Fruit fly (Drosophila melanogaster): ENCODE data around the gene CG14408.

Gene CG14408

dm6 chrX:14839739-14840347 is 8.0 kb upstream of the CG14408 start (continued):
- TF ChIP-seq zen2 (GFP tag; IDR thresholded peaks at IDR 0.05; ENCODE audit: partially characterized antibody) (no peak), ase (GFP tag; IDR thresholded peaks at IDR 0.05) (peak; percentile 15; the same call in 1 of the 3 replicates), fd3F (GFP tag; optimal IDR thresholded peaks at IDR 0.05) (peak; percentile 17), CG30020 (tag; optimal IDR thresholded peaks at IDR 0.05) (no peak), ERR (GFP tag; optimal IDR thresholded peaks at IDR 0.05) (peak; percentile 37), toy (GFP tag; IDR thresholded peaks at IDR 0.05) (0 out of 2 replicates have a peak, but pooled peaks have one; percentile 26), fru (optimal IDR thresholded peaks at IDR 0.05) (no peak), Spps (tag; optimal IDR thresholded peaks at IDR 0.05) (no peak), CG7556 (GFP tag; optimal IDR thresholded peaks at IDR 0.05) (no peak), az2 (GFP tag; optimal IDR thresholded peaks at IDR 0.05) (peak; percentile 15), CG4404 (GFP tag; IDR thresholded peaks at IDR 0.05) (no peak), lmd (GFP tag; IDR thresholded peaks at IDR 0.05) (peak; percentile 54; the same call in 1 of the 2 replicates), chif (GFP tag; optimal IDR thresholded peaks at IDR 0.05) (no peak), CG17568 (GFP tag; optimal IDR thresholded peaks at IDR 0.05) (no peak), zf30C (GFP tag; optimal IDR thresholded peaks at IDR 0.05) (peak; percentile 91), CG2129 (GFP tag; IDR thresholded peaks at IDR 0.05; ENCODE audit: partially characterized antibody) (no peak), eyg (GFP tag; optimal IDR thresholded peaks at IDR 0.05) (peak; percentile 28), kah (GFP tag; optimal IDR thresholded peaks at IDR 0.05) (no peak), en (GFP tag; optimal IDR thresholded peaks at IDR 0.05) (no peak), CG6854 (GFP tag; optimal IDR thresholded peaks at IDR 0.05) (no peak), gfzf (GFP tag; optimal IDR thresholded peaks at IDR 0.05) (no peak), Sry-δ (GFP tag; optimal IDR thresholded peaks at IDR 0.05) (no peak), Pdp1 (GFP tag; optimal IDR thresholded peaks at IDR 0.05) (peak in 1 of 2 experiments; percentile 92), Dip3 (GFP tag; optimal IDR thresholded peaks at IDR 0.05) (peak; percentile 28), CG7372 (GFP tag; IDR thresholded peaks at IDR 0.05) (peak; percentile 52; the same call in 1 of the 2 replicates), CG2875 (GFP tag; optimal IDR thresholded peaks at IDR 0.05) (no peak), Dll (GFP tag; IDR thresholded peaks at IDR 0.05; ENCODE audit: partially characterized antibody) (no peak), CG17912 (GFP tag; optimal IDR thresholded peaks at IDR 0.05) (no peak), sob (GFP tag; IDR thresholded peaks at IDR 0.05) (peak; percentile 77), Atf-2 (GFP tag; optimal IDR thresholded peaks at IDR 0.05) (no peak), Hr39 (optimal IDR thresholded peaks at IDR 0.05) (no peak), kni (GFP tag; optimal IDR thresholded peaks at IDR 0.05) (no peak), CG8388 (GFP tag; optimal IDR thresholded peaks at IDR 0.05) (no peak), TFAM (GFP tag; optimal IDR thresholded peaks at IDR 0.05) (no peak), Ets97D (GFP tag; optimal IDR thresholded peaks at IDR 0.05) (no peak), Ssrp (tag; optimal IDR thresholded peaks at IDR 0.05) (no peak), z (GFP tag; IDR thresholded peaks at IDR 0.05) (no peak), CG10147 (GFP tag; optimal IDR thresholded peaks at IDR 0.05) (no peak), B-H1 (GFP tag; IDR thresholded peaks at IDR 0.05) (no peak), Dek (tag; optimal IDR thresholded peaks at IDR 0.05) (peak; percentile 29), pnt (GFP tag; optimal IDR thresholded peaks at IDR 0.05) (no peak), Oaz (GFP tag; IDR thresholded peaks at IDR 0.05) (0 out of 2 replicates have a peak, but pooled peaks have one; percentile 40), CG10959 (GFP tag; IDR thresholded peaks at IDR 0.05) (peak; percentile 89), dimm (GFP tag; IDR thresholded peaks at IDR 0.05) (no peak), klu (GFP tag; IDR thresholded peaks at IDR 0.05) (0 out of 2 replicates have a peak, but pooled peaks have one; percentile 19), abd-A (tag; optimal IDR thresholded peaks at IDR 0.05) (peak; percentile 83), CG12659 (GFP tag; optimal IDR thresholded peaks at IDR 0.05) (peak; percentile 2), CG2712 (tag; optimal IDR thresholded peaks at IDR 0.05) (peak; percentile 39), CG6813 (GFP tag; optimal IDR thresholded peaks at IDR 0.05) (peak; percentile 7), tap (tag; optimal IDR thresholded peaks at IDR 0.05) (no peak), fu2 (GFP tag; optimal IDR thresholded peaks at IDR 0.05) (peak; percentile 60)

Measured in whole organism, embryonic.